ENCODE assay signal across 1 worm cellular context in the genomic region with DNA sequence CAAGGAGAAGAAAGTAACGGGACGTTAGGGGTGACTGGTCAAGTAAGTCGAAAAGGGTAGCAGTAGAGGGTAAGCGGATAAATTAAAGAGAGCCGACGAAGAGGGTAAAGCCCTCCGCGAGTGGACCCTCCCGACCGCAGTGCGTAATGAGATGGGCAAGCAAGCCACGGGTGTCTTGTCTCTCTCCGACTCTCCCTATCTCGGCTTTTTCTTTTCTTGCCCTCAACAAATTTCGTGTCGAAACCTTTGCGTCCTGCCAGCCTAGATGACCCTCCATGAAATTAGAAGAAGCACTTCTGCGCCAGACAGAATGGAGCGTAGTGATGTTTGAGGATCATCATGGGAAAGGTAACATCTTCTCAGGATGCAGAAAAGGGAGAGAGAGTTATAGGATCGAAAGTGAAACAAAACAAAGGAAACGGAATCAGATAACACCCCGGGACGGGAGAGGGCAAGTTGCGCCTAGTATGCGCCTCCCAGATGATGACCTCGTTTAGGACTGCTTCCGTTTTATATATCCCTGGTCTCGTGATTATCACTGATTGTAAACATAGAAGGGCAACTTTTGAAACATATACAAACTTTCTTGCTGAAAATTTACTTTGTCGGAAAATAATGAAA.
TF ChIP-seq lines count a peak whose summit lies in the region.

No protein-coding gene starts in this region.

TF ChIP-seq in whole organism, L1 larva, 84 proteins besides CTCF, POLR2A, EP300 and RAD21 (continued from another document):
- TF ChIP-seq pqm-1 (tag; optimal IDR thresholded peaks at IDR 0.05; lab: Kevin White, UChicago) (no peak), lin-14 (GFP tag; optimal IDR thresholded peaks at IDR 0.05; lab: Kevin White, UChicago) (peak; percentile 14), efl-1 (optimal IDR thresholded peaks at IDR 0.05; lab: Kevin White, UChicago) (no peak), efl-1 (GFP tag; optimal IDR thresholded peaks at IDR 0.05 in 1 of 2; lab: Kevin White, UChicago) (no peak)
TF ChIP-seq in whole organism, L1 larva: peak in this region for 8.
